Worm (Caenorhabditis elegans) whole organism, young adult: ENCODE measurements around the gene srx-80.

Experiments
- B0035.1 ChIP-seq: sonication (generic microtip); optimal IDR thresholded peaks from 2 replicates; lab custom pipeline; 2016; ENCODE audit warnings: missing genetic modification characterization, mild to moderate bottlenecking, missing compliant biosample characterization, missing genotype, missing genetic modification reagents
- C06A6.2 ChIP-seq: fragments of 200-800 bp; sonication (Bioruptor generic); conservative IDR thresholded peaks from 2 replicates; pipeline ENCODE4 v1.3.6; 2022; ENCODE audit warnings: missing genetic modification characterization, missing compliant biosample characterization
- C17E4.6 ChIP-seq: fragments of 200-800 bp; sonication (Bioruptor generic); IDR thresholded peaks from 2 replicates; pipeline ENCODE4 v1.3.6; 2022; ENCODE audit warnings: missing genetic modification reagents, missing genetic modification characterization, missing compliant biosample characterization
- F33H1.4 ChIP-seq: fragments of 200-800 bp; sonication (Bioruptor generic); IDR thresholded peaks from 2 replicates; pipeline ENCODE4 v1.3.6; 2022; ENCODE audit warnings: missing genetic modification reagents, missing genetic modification characterization, missing compliant biosample characterization
- F49E8.2 ChIP-seq: sonication (generic microtip); optimal IDR thresholded peaks from 3 replicates; lab custom pipeline; 2017; ENCODE audit warnings: missing genetic modification characterization, mild to moderate bottlenecking, missing compliant biosample characterization, antibody characterized with exemption, moderate library complexity; ENCODE audit not compliant: insufficient read depth
- F52B5.7 ChIP-seq: sonication (generic microtip); optimal IDR thresholded peaks from 2 replicates; lab custom pipeline; 2016; ENCODE audit warnings: mild to moderate bottlenecking, missing genetic modification characterization, missing compliant biosample characterization
- F55B11.4 ChIP-seq: sonication (generic microtip); optimal IDR thresholded peaks from 2 replicates; lab custom pipeline; 2016; ENCODE audit warnings: missing compliant biosample characterization, missing genetic modification characterization, borderline replicate concordance; ENCODE audit not compliant: insufficient read depth
- F57C9.4 ChIP-seq: sonication (generic microtip); optimal IDR thresholded peaks from 2 replicates; lab custom pipeline; 2017; ENCODE audit warnings: mild to moderate bottlenecking, missing genetic modification characterization, missing compliant biosample characterization
- T26A5.8 ChIP-seq: sonication (generic microtip); optimal IDR thresholded peaks from 2 replicates; lab custom pipeline; 2016; ENCODE audit warnings: missing genetic modification characterization, missing compliant biosample characterization
- Y53G8AR.9 ChIP-seq: fragments of 200-800 bp; sonication (Bioruptor generic); conservative IDR thresholded peaks from 2 replicates; pipeline ENCODE4 v1.3.6; 2022; ENCODE audit warnings: missing genetic modification reagents, missing genetic modification characterization, missing compliant biosample characterization
- Y56A3A.18 ChIP-seq: fragments of 200-800 bp; sonication (Bioruptor generic); IDR thresholded peaks from 2 replicates; pipeline ENCODE4 v1.3.6; 2022; ENCODE audit warnings: missing genetic modification reagents, missing genetic modification characterization, missing compliant biosample characterization
- Y79H2A.3 ChIP-seq: fragments of 200-800 bp; sonication (Bioruptor generic); conservative IDR thresholded peaks from 2 replicates; pipeline ENCODE4 v1.3.6; 2022; ENCODE audit warnings: missing genetic modification reagents, missing genetic modification characterization, missing compliant biosample characterization
- ZK185.1 ChIP-seq: sonication (generic microtip); optimal IDR thresholded peaks from 2 replicates; lab custom pipeline; 2016; ENCODE audit warnings: mild to moderate bottlenecking, missing genetic modification characterization, missing compliant biosample characterization; ENCODE audit not compliant: poor library complexity, severe bottlenecking
- akir-1 ChIP-seq: fragments of 200-800 bp; sonication (Bioruptor generic); optimal IDR thresholded peaks from 2 replicates; lab custom pipeline; 2018; ENCODE audit warnings: mild to moderate bottlenecking, missing genetic modification characterization, moderate library complexity, missing compliant biosample characterization
- aptf-2 ChIP-seq: fragments of 200-800 bp; sonication (Bioruptor generic); conservative IDR thresholded peaks from 2 replicates; pipeline ENCODE4 v1.3.6; 2022; ENCODE audit warnings: missing genetic modification reagents, missing genetic modification characterization, missing compliant biosample characterization
- aptf-3 ChIP-seq: fragments of 200-800 bp; sonication (Bioruptor generic); IDR thresholded peaks from 2 replicates; pipeline ENCODE4 v1.3.6; 2022; ENCODE audit warnings: missing genetic modification characterization, missing compliant biosample characterization
- athp-1 ChIP-seq: sonication (generic microtip); optimal IDR thresholded peaks from 2 replicates; lab custom pipeline; 2017; ENCODE audit warnings: mild to moderate bottlenecking, missing genetic modification characterization, missing compliant biosample characterization
- attf-5 ChIP-seq: fragments of 200-800 bp; sonication (Bioruptor generic); optimal IDR thresholded peaks from 2 replicates; lab custom pipeline; 2018; ENCODE audit warnings: mild to moderate bottlenecking, missing genetic modification characterization, missing compliant biosample characterization
- bed-2 ChIP-seq: fragments of 200-800 bp; sonication (Bioruptor generic); IDR thresholded peaks from 2 replicates; pipeline ENCODE4 v1.3.6; 2022; ENCODE audit warnings: missing genetic modification reagents, missing genetic modification characterization, missing compliant biosample characterization
- ceh-100 ChIP-seq: fragments of 200-800 bp; sonication (Bioruptor generic); IDR thresholded peaks from 2 replicates; pipeline ENCODE4 v1.3.6; 2022; ENCODE audit warnings: missing genetic modification reagents, missing genetic modification characterization, missing compliant biosample characterization
- ceh-58 ChIP-seq: fragments of 200-800 bp; sonication (Bioruptor generic); IDR thresholded peaks from 2 replicates; pipeline ENCODE4 v1.3.6; 2022; ENCODE audit warnings: missing genetic modification characterization, missing compliant biosample characterization
- ceh-91 ChIP-seq: fragments of 200-800 bp; sonication (Bioruptor generic); IDR thresholded peaks from 2 replicates; pipeline ENCODE4 v1.3.6; 2022; ENCODE audit warnings: missing genetic modification reagents, missing genetic modification characterization, missing compliant biosample characterization
- gei-17 ChIP-seq: fragments of 200-800 bp; sonication (Bioruptor generic); optimal IDR thresholded peaks from 2 replicates; lab custom pipeline; 2018; ENCODE audit warnings: mild to moderate bottlenecking, missing genetic modification characterization, missing compliant biosample characterization
- hmg-1.2 ChIP-seq: fragments of 200-800 bp; sonication (Bioruptor generic); IDR thresholded peaks from 2 replicates; pipeline ENCODE4 v1.3.6; 2022; ENCODE audit warnings: missing genetic modification reagents, missing genetic modification characterization, missing compliant biosample characterization
- lin-35 ChIP-seq, 3 experiments: fragments of 150-350 bp in 2 of 3; sonication (generic microtip) in 1 of 3; optimal IDR thresholded peaks; 2 replicates each; lab custom pipeline; 2014 to 2018; ENCODE audit warnings: missing biosample characterization in 3 of 3, missing genetic modification characterization in 3 of 3, missing genetic modification reagents in 3 of 3
- lin-40 ChIP-seq: sonication (generic microtip); optimal IDR thresholded peaks from 2 replicates; lab custom pipeline; 2016; ENCODE audit warnings: missing genetic modification characterization, mild to moderate bottlenecking, missing compliant biosample characterization, missing genotype, missing genetic modification reagents
- madf-3 ChIP-seq: fragments of 200-800 bp; sonication (Bioruptor generic); IDR thresholded peaks from 2 replicates; pipeline ENCODE4 v1.3.6; 2022; ENCODE audit warnings: missing genetic modification reagents, missing genetic modification characterization, missing compliant biosample characterization
- nhr-80 ChIP-seq: sonication (generic microtip); optimal IDR thresholded peaks from 2 replicates; lab custom pipeline; 2016; ENCODE audit warnings: missing genetic modification characterization, missing compliant biosample characterization
- sea-2 ChIP-seq: fragments of 200-800 bp; sonication (Bioruptor generic); IDR thresholded peaks from 2 replicates; pipeline ENCODE4 v1.3.6; 2022; ENCODE audit warnings: missing genetic modification characterization, missing compliant biosample characterization
- somi-1 ChIP-seq: fragments of 200-800 bp; sonication (Bioruptor generic); optimal IDR thresholded peaks from 2 replicates; lab custom pipeline; 2018; ENCODE audit warnings: mild to moderate bottlenecking, missing genetic modification characterization, missing compliant biosample characterization
- zim-3 ChIP-seq: sonication (generic microtip); optimal IDR thresholded peaks from 2 replicates; lab custom pipeline; 2017; ENCODE audit warnings: mild to moderate bottlenecking, missing genetic modification characterization, moderate library complexity, missing compliant biosample characterization
- ztf-22 ChIP-seq: fragments of 200-800 bp; sonication (Bioruptor generic); optimal IDR thresholded peaks from 2 replicates; lab custom pipeline; 2018; ENCODE audit warnings: mild to moderate bottlenecking, missing genetic modification characterization, moderate library complexity, missing compliant biosample characterization
- ztf-26 ChIP-seq: sonication (generic microtip); optimal IDR thresholded peaks from 2 replicates; lab custom pipeline; 2017; ENCODE audit warnings: missing genetic modification characterization, missing compliant biosample characterization
- ztf-28 ChIP-seq: fragments of 200-800 bp; sonication (Bioruptor generic); IDR thresholded peaks from 2 replicates; pipeline ENCODE4 v1.3.6; 2022; ENCODE audit warnings: missing genetic modification reagents, missing genetic modification characterization, missing compliant biosample characterization
- ztf-6 ChIP-seq: fragments of 200-800 bp; sonication (Bioruptor generic); IDR thresholded peaks from 2 replicates; pipeline ENCODE4 v1.3.6; 2022; ENCODE audit warnings: missing genetic modification reagents, missing genetic modification characterization, missing compliant biosample characterization

Gene srx-80

DNA sequence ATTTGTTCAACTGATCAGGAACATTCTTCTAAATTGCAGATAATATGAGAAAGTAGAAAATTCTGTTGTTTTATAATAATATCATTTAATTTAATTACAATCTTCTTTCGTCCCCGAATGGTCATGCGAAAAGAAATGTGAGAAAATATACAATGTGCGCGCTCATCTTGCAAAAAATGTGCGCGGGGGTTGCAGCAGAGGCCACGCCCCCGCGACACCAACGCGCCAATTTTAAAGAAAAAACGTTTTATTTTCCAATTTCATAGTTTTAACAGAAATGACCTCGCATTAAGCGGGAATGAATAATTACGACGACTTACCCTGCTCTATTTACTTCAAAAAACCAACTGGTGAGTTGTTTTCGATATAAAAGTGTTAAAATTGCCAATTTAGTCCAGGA is 17.0 kb downstream of the srx-80 start, which contains the start of gene sas-5 (continued):
- peak; percentile 57; the same call in 1 of the 2 replicates for TF ChIP-seq Y53G8AR.9
- no peak for TF ChIP-seq F52B5.7 (tag; lab: Kevin White, UChicago)
- no peak for TF ChIP-seq zim-3 (tag; lab: Kevin White, UChicago)
- peak; percentile 71; the same call in 1 of the 2 replicates for TF ChIP-seq Y56A3A.18 (GFP tag; lab: Robert Waterston, UW)
- TF ChIP-seq C06A6.2 (GFP tag; lab: Robert Waterston, UW) = 0 out of 2 replicates have a peak, but pooled peaks have one; percentile 51
- TF ChIP-seq ZK185.1 = peak; percentile 73
- TF ChIP-seq ceh-100 (GFP tag; lab: Robert Waterston, UW) = peak; percentile 82
- TF ChIP-seq Y79H2A.3 (GFP tag; lab: Robert Waterston, UW) = no peak
- no peak for TF ChIP-seq akir-1
- no peak for TF ChIP-seq ztf-28 (GFP tag; lab: Robert Waterston, UW)
- no peak for TF ChIP-seq ztf-22 (GFP tag; lab: Kevin White, UChicago)
- TF ChIP-seq sea-2 (GFP tag; lab: Robert Waterston, UW) = no peak
- TF ChIP-seq bed-2 = no peak
- no peak for TF ChIP-seq ceh-58 (GFP tag; lab: Robert Waterston, UW)
- TF ChIP-seq, all 124 proteins: peak for 56

- no peak for TF ChIP-seq nhr-80 (tag; lab: Kevin White, UChicago)
- TF ChIP-seq ceh-91 (GFP tag; lab: Robert Waterston, UW) = no peak
- no peak for TF ChIP-seq madf-3
- TF ChIP-seq sea-2 (GFP tag; lab: Robert Waterston, UW) = no peak
- no peak for TF ChIP-seq ztf-6
- no peak for TF ChIP-seq T26A5.8 (tag; lab: Kevin White, UChicago)
- TF ChIP-seq lin-35 (GFP tag; optimal IDR thresholded peaks at IDR 0.05; lab: Kevin White, UChicago) = no peak
- TF ChIP-seq F57C9.4 (tag; lab: Kevin White, UChicago) = no peak
- TF ChIP-seq aptf-2 (GFP tag; lab: Robert Waterston, UW) = no peak
- TF ChIP-seq F33H1.4 (GFP tag; lab: Robert Waterston, UW) = no peak
- no peak for TF ChIP-seq B0035.1 (tag; lab: Kevin White, UChicago)
- TF ChIP-seq C17E4.6 = no peak
These were observed 19.5 kb downstream of the srx-80 start, which contains the start of gene tag-290 for ce11 chrV:11613007-11613406. tag-290 (plus strand) TSS chrV:11613307.

DNA sequence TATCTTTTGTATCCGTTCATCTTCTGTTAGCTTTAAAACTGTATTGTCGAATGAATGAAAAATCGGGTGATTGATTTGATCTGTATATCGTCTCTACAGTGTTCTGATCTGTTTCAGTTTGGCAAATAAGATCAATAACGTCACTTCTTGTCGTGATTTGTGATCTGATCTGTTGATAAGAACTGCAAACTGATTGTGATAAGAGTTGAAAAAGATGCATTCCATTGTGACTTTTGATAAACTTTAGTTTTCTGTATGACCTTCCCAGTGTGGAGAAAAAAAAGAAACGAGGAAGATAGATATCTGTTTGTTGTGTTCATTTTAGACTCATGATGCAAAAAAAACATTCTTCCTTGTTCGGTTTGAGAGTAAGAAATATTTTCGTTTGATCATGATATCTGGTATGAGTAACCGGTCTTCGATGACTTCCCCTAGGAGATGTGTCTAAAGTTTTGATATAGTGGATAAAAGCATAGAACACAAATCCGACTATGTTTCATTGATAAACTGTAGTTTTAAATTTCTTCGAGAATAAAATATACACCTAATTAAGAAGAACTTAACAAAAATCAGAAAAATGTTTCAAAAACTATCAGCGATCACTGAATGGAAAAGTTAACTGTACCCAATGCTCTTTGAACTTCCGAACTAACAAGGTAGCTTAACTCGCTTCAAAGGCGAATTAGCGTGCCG is 21.4 kb downstream of the srx-80 start:
- no peak for TF ChIP-seq F55B11.4 (tag; lab: Kevin White, UChicago)
- no peak for TF ChIP-seq hmg-1.2
- TF ChIP-seq attf-5 = no peak
- no peak for TF ChIP-seq Y53G8AR.9
- peak; percentile 53 for TF ChIP-seq somi-1 (GFP tag; lab: Kevin White, UChicago)
- no peak for TF ChIP-seq ZK185.1
- no peak for TF ChIP-seq aptf-3 (GFP tag; lab: Robert Waterston, UW)
- no peak for TF ChIP-seq gei-17 (GFP tag; lab: Kevin White, UChicago)
- TF ChIP-seq nhr-80 (tag; lab: Kevin White, UChicago) = peak; percentile 38
- TF ChIP-seq athp-1 (tag; lab: Kevin White, UChicago) = no peak
- peak; percentile 40 for TF ChIP-seq lin-40 (tag; lab: Kevin White, UChicago)
- TF ChIP-seq ztf-26 (tag; lab: Kevin White, UChicago) = peak; percentile 41
- TF ChIP-seq F49E8.2 (tag; lab: Kevin White, UChicago) = no peak
- TF ChIP-seq aptf-2 (GFP tag; lab: Robert Waterston, UW) = no peak
